Fruit fly (Drosophila melanogaster) whole organism, wandering third instar larva: Measurements from ENCODE around the gene mRpS10.

Experiments used
- Abd-B ChIP-seq: fragments of >200 bp; optimal IDR thresholded peaks from 2 replicates; lab custom pipeline; 2017; ENCODE audit warnings: missing biosample characterization, missing genetic modification characterization
- CG32264 ChIP-seq: fragments of 200-800 bp; sonication (Bioruptor generic); optimal IDR thresholded peaks from 2 replicates; lab custom pipeline; 2016; ENCODE audit warnings: missing biosample characterization, missing genetic modification characterization
- CG9705 ChIP-seq: fragments of 200-800 bp; sonication (Bioruptor generic); optimal IDR thresholded peaks from 2 replicates; lab custom pipeline; 2018; ENCODE audit warnings: missing biosample characterization, mild to moderate bottlenecking, missing genetic modification characterization
- CrebA ChIP-seq: fragments of 200-800 bp; sonication (Bioruptor generic); optimal IDR thresholded peaks from 2 replicates; lab custom pipeline; 2016; ENCODE audit warnings: missing biosample characterization, mild to moderate bottlenecking, missing genetic modification characterization, borderline replicate concordance
- Dfd ChIP-seq: fragments of >200 bp; optimal IDR thresholded peaks from 2 replicates; lab custom pipeline; 2017; ENCODE audit warnings: missing biosample characterization, missing genetic modification characterization
- Dif ChIP-seq: fragments of 200-275, 200-300 bp; sonication (Bioruptor generic); optimal IDR thresholded peaks from 2 replicates; lab custom pipeline; 2018; ENCODE audit warnings: missing biosample characterization, missing genetic modification characterization; ENCODE audit not compliant: partially characterized antibody
- GATAd ChIP-seq: sonication (Bioruptor generic); optimal IDR thresholded peaks from 2 replicates; lab custom pipeline; 2016; ENCODE audit warnings: missing biosample characterization, missing genetic modification characterization
- HLH106 ChIP-seq: fragments of 200-800 bp; optimal IDR thresholded peaks from 3 replicates; lab custom pipeline; 2019; ENCODE audit warnings: missing biosample characterization, mild to moderate bottlenecking, missing genetic modification characterization, moderate library complexity
- Hnf4 ChIP-seq: fragments of 200-800 bp; sonication (Bioruptor generic); optimal IDR thresholded peaks from 2 replicates; lab custom pipeline; 2016; ENCODE audit warnings: missing biosample characterization, mild to moderate bottlenecking, missing genetic modification characterization
- Hr78 ChIP-seq: fragments of >200 bp; optimal IDR thresholded peaks from 2 replicates; lab custom pipeline; 2017; ENCODE audit warnings: missing biosample characterization, missing genetic modification characterization
- Hr83 ChIP-seq: fragments of 200-300 bp; sonication (Bioruptor generic); optimal IDR thresholded peaks from 2 replicates; lab custom pipeline; 2016; ENCODE audit warnings: missing biosample characterization, mild to moderate bottlenecking, missing genetic modification characterization, moderate library complexity; ENCODE audit not compliant: poor library complexity, severe bottlenecking
- Jra ChIP-seq: sonication (Bioruptor generic); optimal IDR thresholded peaks from 2 replicates; lab custom pipeline; 2016; ENCODE audit warnings: missing biosample characterization, missing genetic modification characterization
- Mio ChIP-seq: sonication (Bioruptor generic); optimal IDR thresholded peaks from 2 replicates; lab custom pipeline; 2016; ENCODE audit warnings: missing biosample characterization, missing genetic modification characterization
- Myc ChIP-seq: fragments of >200 bp; optimal IDR thresholded peaks from 2 replicates; lab custom pipeline; 2017
- N ChIP-seq: fragments of >200 bp; optimal IDR thresholded peaks from 2 replicates; lab custom pipeline; 2018; ENCODE audit warnings: missing biosample characterization, missing external identifiers, missing genetic modification characterization
- OdsH ChIP-seq: fragments of 200-800 bp; sonication (Bioruptor generic); optimal IDR thresholded peaks from 2 replicates; lab custom pipeline; 2016; ENCODE audit warnings: missing biosample characterization, mild to moderate bottlenecking, missing genetic modification characterization
- Rel ChIP-seq, 2 experiments: fragments of 200-800 bp; sonication (Bioruptor generic) in 1 of 2; optimal IDR thresholded peaks; 2 replicates in 1 of 2; 3 replicates in 1 of 2; lab custom pipeline; 2016 to 2019; ENCODE audit warnings: mild to moderate bottlenecking in 2 of 2, missing biosample characterization in 2 of 2, missing genetic modification characterization in 2 of 2, moderate library complexity in 1 of 2
- Sp1 ChIP-seq: fragments of 200-800 bp; sonication (Bioruptor generic); optimal IDR thresholded peaks from 3 replicates; lab custom pipeline; 2019; ENCODE audit warnings: missing biosample characterization, mild to moderate bottlenecking, missing genetic modification characterization, moderate library complexity
- Vsx2 ChIP-seq: fragments of 200-300, 225-300 bp; sonication (Bioruptor generic); optimal IDR thresholded peaks from 2 replicates; lab custom pipeline; 2018; ENCODE audit warnings: missing biosample characterization, missing genetic modification characterization; ENCODE audit not compliant: partially characterized antibody
- br ChIP-seq: fragments of 200-800 bp; sonication (Bioruptor generic); optimal IDR thresholded peaks from 2 replicates; lab custom pipeline; 2016; ENCODE audit warnings: missing biosample characterization, missing genetic modification characterization
- brk ChIP-seq: fragments of 200-800 bp; sonication (Bioruptor generic); optimal IDR thresholded peaks from 2 replicates; lab custom pipeline; 2016; ENCODE audit warnings: missing biosample characterization, mild to moderate bottlenecking, missing genetic modification characterization
- dl ChIP-seq, 2 experiments: fragments of 175-275, 200-275 bp in 1 of 2; fragments of 200-275 bp in 1 of 2; sonication (Bioruptor generic); optimal IDR thresholded peaks; lab custom pipeline; 2018; ENCODE audit warnings: mild to moderate bottlenecking in 2 of 2, missing biosample characterization in 2 of 2, missing genetic modification characterization in 2 of 2, moderate library complexity in 2 of 2; ENCODE audit not compliant: partially characterized antibody in 2 of 2, insufficient read depth in 1 of 2
- dsf ChIP-seq: sonication (Bioruptor generic); optimal IDR thresholded peaks from 2 replicates; lab custom pipeline; 2016; ENCODE audit warnings: missing biosample characterization, missing genetic modification characterization, borderline replicate concordance
- ey ChIP-seq: fragments of 200-800 bp; sonication (Bioruptor generic); optimal IDR thresholded peaks from 2 replicates; lab custom pipeline; 2016; ENCODE audit warnings: missing biosample characterization, missing genetic modification characterization
- foxo ChIP-seq, 2 experiments: fragments of 200-800 bp; sonication (Bioruptor generic); optimal IDR thresholded peaks; 2 replicates in 1 of 2; 3 replicates in 1 of 2; lab custom pipeline; 2016 to 2017; ENCODE audit warnings: missing biosample characterization in 2 of 2, missing genetic modification characterization in 2 of 2
- fru ChIP-seq: fragments of 200-800 bp; sonication (Bioruptor generic); optimal IDR thresholded peaks from 3 replicates; lab custom pipeline; 2016; ENCODE audit warnings: missing biosample characterization, mild to moderate bottlenecking, missing genetic modification characterization
- h ChIP-seq: fragments of 200-800 bp; sonication (Bioruptor generic); optimal IDR thresholded peaks from 3 replicates; lab custom pipeline; 2016; ENCODE audit warnings: missing biosample characterization, mild to moderate bottlenecking, missing genetic modification characterization
- lola ChIP-seq: fragments of >200 bp; optimal IDR thresholded peaks from 2 replicates; lab custom pipeline; 2017; ENCODE audit warnings: missing biosample characterization, missing genetic modification characterization
- pan ChIP-seq: fragments of >200 bp; optimal IDR thresholded peaks from 2 replicates; lab custom pipeline; 2017
- rgr ChIP-seq: fragments of 200-800 bp; sonication (Bioruptor generic); optimal IDR thresholded peaks from 3 replicates; lab custom pipeline; 2016; ENCODE audit warnings: missing biosample characterization, mild to moderate bottlenecking, missing genetic modification characterization
- sage ChIP-seq: fragments of 200-800 bp; sonication (Bioruptor generic); optimal IDR thresholded peaks from 2 replicates; lab custom pipeline; 2016; ENCODE audit warnings: missing biosample characterization, mild to moderate bottlenecking, missing genetic modification characterization
- sv ChIP-seq: fragments of 200-800 bp; sonication (Bioruptor generic); optimal IDR thresholded peaks from 3 replicates; lab custom pipeline; 2016; ENCODE audit warnings: missing biosample characterization, missing genetic modification characterization
- tai ChIP-seq: sonication (Bioruptor generic); optimal IDR thresholded peaks from 2 replicates; lab custom pipeline; 2016; ENCODE audit warnings: missing biosample characterization, missing genetic modification characterization
- usp ChIP-seq: fragments of >200 bp; optimal IDR thresholded peaks from 2 replicates; lab custom pipeline; 2017; ENCODE audit warnings: missing biosample characterization, missing genetic modification characterization
- woc ChIP-seq: sonication (Bioruptor generic); optimal IDR thresholded peaks from 2 replicates; lab custom pipeline; 2016; ENCODE audit warnings: missing biosample characterization, mild to moderate bottlenecking, missing genetic modification characterization

The mRpS10 gene

dm6 chr3R:15242186-15243045 is 13.0 kb downstream of the mRpS10 start, which contains the start of the genes tefu and Hsc70-4 (continued):
- TF ChIP-seq h (GFP tag; lab: Kevin White, UChicago) (peak; percentile 54), CG9705 (GFP tag; lab: Kevin White, UChicago) (peak; percentile 54), Abd-B (GFP tag; lab: Kevin White, UChicago) (no peak), tai (no peak), woc (GFP tag; lab: Kevin White, UChicago) (peak; percentile 72), dl (GFP tag; optimal IDR thresholded peaks at IDR 0.05; lab: Kevin White, UChicago; ENCODE audit: insufficient read depth in 1 of 2, partially characterized antibody in 2 of 2) (no peak), Dfd (GFP tag; lab: Kevin White, UChicago) (no peak), pan (no peak), ey (peak; percentile 60), Vsx2 (peak; percentile 64)

dm6 chr3R:15243046-15243356 is 13.5 kb downstream of the mRpS10 start:
- TF ChIP-seq woc (GFP tag; lab: Kevin White, UChicago) (no peak), Sp1 (no peak), Dfd (GFP tag; lab: Kevin White, UChicago) (no peak), CG32264 (no peak), sv (GFP tag; lab: Kevin White, UChicago) (no peak), dsf (GFP tag; lab: Kevin White, UChicago) (no peak), Mio (no peak), HLH106 (no peak), Rel (GFP tag; optimal IDR thresholded peaks at IDR 0.05; lab: Kevin White, UChicago) (no peak), Rel (tag; optimal IDR thresholded peaks at IDR 0.05; lab: Kevin White, UChicago) (no peak), sage (GFP tag; lab: Kevin White, UChicago) (no peak), N (GFP tag; lab: Kevin White, UChicago) (no peak), foxo (GFP tag; optimal IDR thresholded peaks at IDR 0.05; lab: Kevin White, UChicago) (no peak), lola (GFP tag; lab: Kevin White, UChicago) (no peak), CG9705 (GFP tag; lab: Kevin White, UChicago) (no peak), Hr78 (no peak), h (GFP tag; lab: Kevin White, UChicago) (no peak), Hnf4 (no peak), GATAd (no peak)

dm6 chr3R:15243452-15243851 is 14.0 kb downstream of the mRpS10 start:
- peak; percentile 30 for TF ChIP-seq CG32264
- TF ChIP-seq sage (GFP tag; lab: Kevin White, UChicago) = peak; percentile 60
- TF ChIP-seq pan = no peak
- TF ChIP-seq brk (GFP tag; lab: Kevin White, UChicago) = peak; percentile 34
- TF ChIP-seq GATAd = no peak
- no peak for TF ChIP-seq Hr83
- peak; percentile 9 for TF ChIP-seq Rel (GFP tag; optimal IDR thresholded peaks at IDR 0.05; lab: Kevin White, UChicago)
- peak; percentile 34 for TF ChIP-seq Rel (tag; optimal IDR thresholded peaks at IDR 0.05; lab: Kevin White, UChicago)
- TF ChIP-seq ey = peak; percentile 4
- TF ChIP-seq CrebA = no peak
- peak; percentile 13 for TF ChIP-seq rgr
- TF ChIP-seq Hr78 = peak; percentile 29
- peak; percentile 69 for TF ChIP-seq N (GFP tag; lab: Kevin White, UChicago)
- TF ChIP-seq Myc = peak; percentile 56
- no peak for TF ChIP-seq HLH106
- peak; percentile 48 for TF ChIP-seq Dif
- no peak for TF ChIP-seq Vsx2
- TF ChIP-seq fru (GFP tag; lab: Kevin White, UChicago) = peak; percentile 0
- TF ChIP-seq usp = no peak
- TF ChIP-seq woc (GFP tag; lab: Kevin White, UChicago) = no peak
- TF ChIP-seq Hnf4 = no peak
- no peak for TF ChIP-seq br
- TF ChIP-seq CG9705 (GFP tag; lab: Kevin White, UChicago) = no peak
- TF ChIP-seq h (GFP tag; lab: Kevin White, UChicago) = peak; percentile 63
- TF ChIP-seq Sp1 = no peak
- TF ChIP-seq foxo (GFP tag; optimal IDR thresholded peaks at IDR 0.05; lab: Kevin White, UChicago) = no peak
- TF ChIP-seq dl (GFP tag; optimal IDR thresholded peaks at IDR 0.05; lab: Kevin White, UChicago; ENCODE audit: insufficient read depth in 1 of 2, partially characterized antibody in 2 of 2) = no peak
- TF ChIP-seq OdsH (GFP tag; lab: Kevin White, UChicago) = no peak
- peak; percentile 33 for TF ChIP-seq Jra
- no peak for TF ChIP-seq Mio
- TF ChIP-seq, all 38 proteins: peak for 13
